Worm (Caenorhabditis elegans): ENCODE results near the gene spv-1.

ce11 chrII:7974189-7974823, 45.8 kb upstream of the spv-1 start:
- TF ChIP-seq tbx-11 (GFP tag; IDR thresholded peaks at IDR 0.05) = no peak
- no peak for TF ChIP-seq ama-1 (optimal IDR thresholded peaks at IDR 0.05)
- TF ChIP-seq B0310.2 (tag; optimal IDR thresholded peaks at IDR 0.05) = no peak
- no peak for TF ChIP-seq hmg-4 (GFP tag; optimal IDR thresholded peaks at IDR 0.05)
- no peak for TF ChIP-seq flt-1 (GFP tag; IDR thresholded peaks at IDR 0.05)
- no peak for TF ChIP-seq F13C5.2 (tag; optimal IDR thresholded peaks at IDR 0.05)

Measured in whole organism, early embryonic.